Fruit fly (Drosophila melanogaster): ENCODE results near the gene CG13667.

The CG13667 gene

DNA sequence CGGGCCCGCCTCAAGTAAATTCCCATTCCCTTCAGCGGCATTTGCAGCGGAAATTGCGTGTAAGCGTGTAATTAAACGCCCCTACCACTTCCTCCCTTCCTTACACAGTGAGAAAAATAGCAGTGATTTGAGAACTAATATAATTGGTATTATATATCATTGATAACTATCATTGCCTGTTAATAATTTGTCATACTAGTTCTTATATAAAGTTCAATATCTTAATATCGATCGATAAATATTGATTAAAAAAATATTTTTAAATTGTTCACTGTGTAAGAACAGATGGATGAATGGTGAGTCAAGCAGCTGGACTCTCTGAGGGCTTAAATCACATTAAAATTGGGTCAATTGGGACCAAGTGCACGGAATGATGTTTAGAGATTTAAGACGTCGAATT lies 39.8 kb downstream of the CG13667 start:
- TF ChIP-seq pan (optimal IDR thresholded peaks at IDR 0.05) (no peak), usp (GFP tag; optimal IDR thresholded peaks at IDR 0.05) (no peak), EcR (GFP tag; optimal IDR thresholded peaks at IDR 0.05) (no peak), CG8478 (optimal IDR thresholded peaks at IDR 0.05) (no peak), Dll (optimal IDR thresholded peaks at IDR 0.05) (no peak), psq (optimal IDR thresholded peaks at IDR 0.05) (no peak)

DNA sequence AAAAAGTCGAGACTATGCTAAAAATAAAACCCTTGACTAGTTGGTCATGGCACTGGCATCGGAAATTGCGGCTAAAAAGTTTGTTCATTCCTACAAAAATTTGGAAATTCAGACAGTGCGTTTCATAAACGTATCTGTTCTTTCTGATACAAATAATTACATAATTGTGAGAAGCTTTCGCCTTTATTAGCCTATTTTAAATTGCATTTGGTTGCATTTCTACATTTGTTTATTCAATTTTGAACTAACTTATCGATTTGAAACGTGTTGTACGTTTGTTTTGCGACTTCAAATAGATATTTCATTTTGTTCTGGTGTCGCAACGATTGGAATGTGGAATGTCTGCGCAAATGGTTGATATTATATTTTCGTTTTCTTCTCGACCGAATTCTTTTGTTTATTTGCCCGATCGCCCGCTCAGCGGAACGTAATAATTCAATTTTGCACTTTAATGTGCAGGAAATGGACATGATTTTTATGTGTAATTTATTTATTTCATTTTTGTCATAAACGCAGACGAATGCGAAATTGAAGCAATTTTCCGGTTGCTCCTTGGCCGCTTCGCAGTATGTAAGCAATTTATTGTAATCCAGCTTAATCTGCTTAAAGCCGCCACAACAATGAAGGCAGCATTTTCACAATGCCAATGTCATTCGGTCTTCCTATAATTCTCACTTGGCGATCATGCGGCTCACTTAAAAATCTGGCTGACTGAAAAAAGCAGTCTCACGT lies 41.0 kb downstream of the CG13667 start:
- TF ChIP-seq EcR (GFP tag; optimal IDR thresholded peaks at IDR 0.05), result no peak
- no peak for TF ChIP-seq Dll (optimal IDR thresholded peaks at IDR 0.05)
- no peak for TF ChIP-seq pan (optimal IDR thresholded peaks at IDR 0.05)
- TF ChIP-seq CG8478 (optimal IDR thresholded peaks at IDR 0.05), result no peak
- no peak for TF ChIP-seq psq (optimal IDR thresholded peaks at IDR 0.05)
- no peak for TF ChIP-seq usp (GFP tag; optimal IDR thresholded peaks at IDR 0.05)

DNA sequence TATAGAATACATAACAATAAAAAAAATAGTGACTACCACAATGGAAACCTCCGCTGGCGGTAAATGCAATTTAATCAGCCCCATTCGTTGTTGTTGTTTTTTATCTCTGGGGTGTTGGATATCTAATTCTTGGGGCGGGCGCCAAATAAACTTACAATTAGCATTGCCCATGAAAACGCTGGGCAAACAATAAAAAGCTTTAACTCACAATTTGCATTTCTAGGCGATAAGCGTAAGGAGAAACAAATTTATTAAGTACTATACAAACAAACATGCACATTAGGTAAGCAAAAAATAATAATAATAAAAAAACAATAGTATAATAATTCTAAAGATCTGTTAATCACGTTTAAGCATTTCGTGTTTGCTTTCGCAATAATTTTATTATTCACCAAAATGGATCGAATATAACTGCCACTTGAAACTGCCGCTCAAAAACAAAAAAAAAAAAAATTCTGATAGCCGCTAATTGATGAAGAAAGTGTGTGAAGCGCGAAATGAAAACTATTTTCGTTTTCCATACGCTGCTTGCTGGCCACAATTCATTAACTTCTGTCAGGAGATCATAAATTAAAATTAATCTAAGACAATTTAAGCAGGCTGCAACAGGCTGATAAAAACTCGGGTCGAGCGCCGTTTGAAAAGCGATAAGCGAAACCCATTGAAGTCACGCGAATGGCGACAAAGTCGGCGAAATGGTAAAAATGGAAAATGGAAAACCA lies 42.7 kb downstream of the CG13667 start:
- TF ChIP-seq usp (GFP tag; optimal IDR thresholded peaks at IDR 0.05), result no peak
- TF ChIP-seq EcR (GFP tag; optimal IDR thresholded peaks at IDR 0.05), result no peak
- TF ChIP-seq psq (optimal IDR thresholded peaks at IDR 0.05), result no peak
- no peak for TF ChIP-seq pan (optimal IDR thresholded peaks at IDR 0.05)
- TF ChIP-seq CG8478 (optimal IDR thresholded peaks at IDR 0.05), result no peak
- no peak for TF ChIP-seq Dll (optimal IDR thresholded peaks at IDR 0.05)

DNA sequence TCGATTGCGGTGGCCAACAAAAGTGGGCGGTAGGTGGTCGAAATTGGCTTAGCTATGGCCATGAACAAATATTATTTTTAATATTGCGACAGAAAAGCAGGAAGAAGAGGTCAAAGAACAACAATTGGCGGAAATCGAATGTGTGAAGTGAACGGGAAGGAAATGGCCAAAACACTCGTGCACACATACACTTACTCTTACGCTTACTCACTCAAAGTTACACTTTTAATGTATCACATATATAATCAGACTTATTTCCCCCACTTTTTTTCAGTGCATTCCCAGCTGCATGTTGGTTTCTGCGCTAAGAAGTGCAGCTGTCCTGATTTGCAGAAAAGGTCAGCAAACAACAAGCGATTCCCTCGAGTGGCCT lies 43.2 kb downstream of the CG13667 start:
- TF ChIP-seq pan (optimal IDR thresholded peaks at IDR 0.05) (no peak), CG8478 (optimal IDR thresholded peaks at IDR 0.05) (no peak), Dll (optimal IDR thresholded peaks at IDR 0.05) (no peak), usp (GFP tag; optimal IDR thresholded peaks at IDR 0.05) (no peak), EcR (GFP tag; optimal IDR thresholded peaks at IDR 0.05) (no peak), psq (optimal IDR thresholded peaks at IDR 0.05) (no peak)

DNA sequence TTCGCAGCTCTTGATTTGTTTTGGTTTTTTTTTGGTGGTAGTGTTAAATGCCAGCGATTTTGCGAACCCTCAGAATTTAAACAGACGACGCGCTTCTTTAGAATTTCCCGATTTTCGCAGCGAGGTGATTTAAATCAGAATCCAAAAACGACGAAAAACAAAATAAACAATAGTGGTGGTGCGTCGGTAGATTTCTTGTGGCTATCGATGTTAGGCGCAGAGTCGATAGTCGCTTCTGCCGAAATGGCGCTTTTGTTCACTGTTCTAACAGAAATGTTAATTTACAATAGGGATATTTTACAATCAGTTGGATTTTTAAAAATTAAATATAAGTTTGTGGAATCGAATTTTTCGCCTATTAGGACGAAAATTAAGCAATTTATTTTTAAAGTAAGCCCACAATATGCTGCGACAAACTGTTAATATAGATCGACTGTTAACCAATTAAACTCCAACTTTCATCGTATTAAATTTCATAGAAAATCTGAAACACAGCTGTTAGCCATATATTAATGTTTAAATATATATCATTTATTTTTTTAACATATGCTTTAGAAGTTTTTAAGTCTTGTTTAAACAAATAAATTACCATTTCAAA lies 44.0 kb downstream of the CG13667 start, which contains the start of gene CG6983:
Gene CG6983, minus strand, starts transcription at position 176 of the 598 bp plus-strand sequence.
- TF ChIP-seq EcR (GFP tag; optimal IDR thresholded peaks at IDR 0.05) (no peak), CG8478 (optimal IDR thresholded peaks at IDR 0.05) (no peak), usp (GFP tag; optimal IDR thresholded peaks at IDR 0.05) (no peak), Dll (optimal IDR thresholded peaks at IDR 0.05) (no peak), pan (optimal IDR thresholded peaks at IDR 0.05) (no peak), psq (optimal IDR thresholded peaks at IDR 0.05) (no peak)

DNA sequence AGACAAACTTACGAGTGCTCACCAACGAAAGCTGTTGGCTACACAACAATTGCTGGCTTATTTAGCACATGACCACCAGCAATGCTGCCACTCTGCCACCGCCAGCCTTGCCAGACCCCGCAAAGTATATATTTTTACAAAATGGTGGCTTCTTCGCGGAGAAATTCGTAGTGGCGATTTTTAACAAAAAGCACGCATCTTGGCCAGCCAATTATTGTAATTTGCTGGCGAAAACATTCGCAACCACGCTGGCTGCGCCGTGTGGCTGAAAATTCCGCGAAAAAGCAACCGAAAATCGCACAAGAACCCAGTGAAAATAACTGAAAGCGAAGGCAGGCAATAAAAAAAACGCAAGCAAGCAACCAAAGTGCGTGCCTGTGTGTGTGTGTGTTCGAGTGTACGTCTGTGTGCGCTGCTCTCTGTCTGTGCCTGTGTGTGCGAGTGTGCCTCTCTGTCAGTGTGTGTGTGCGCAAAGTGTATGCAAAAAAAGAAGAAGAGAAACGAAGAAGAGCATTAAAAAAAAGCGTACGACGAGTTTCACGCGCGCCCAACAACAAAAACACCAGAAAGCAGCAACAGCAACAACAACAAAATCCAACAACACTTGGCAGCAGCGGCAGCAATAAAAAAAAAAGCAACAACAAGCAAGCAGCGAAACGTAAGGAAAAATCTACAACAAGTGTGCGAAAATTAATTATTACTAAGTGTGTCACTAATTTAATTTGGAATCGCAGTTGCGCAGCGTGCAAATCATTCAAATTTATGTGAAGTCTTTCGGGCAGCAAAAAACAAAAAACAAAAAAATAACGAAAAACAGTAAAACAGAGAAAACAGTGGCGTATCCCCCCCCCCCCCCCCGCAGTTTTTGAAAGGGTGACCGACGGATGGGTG lies 44.8 kb downstream of the CG13667 start, which contains the start of gene Gug:
Gene Gug, plus strand, starts transcription at position 123 of the 891 bp plus-strand sequence.
- no peak for TF ChIP-seq psq (optimal IDR thresholded peaks at IDR 0.05)
- no peak for TF ChIP-seq pan (optimal IDR thresholded peaks at IDR 0.05)
- no peak for TF ChIP-seq usp (GFP tag; optimal IDR thresholded peaks at IDR 0.05)
- TF ChIP-seq CG8478 (optimal IDR thresholded peaks at IDR 0.05), result no peak

DNA sequence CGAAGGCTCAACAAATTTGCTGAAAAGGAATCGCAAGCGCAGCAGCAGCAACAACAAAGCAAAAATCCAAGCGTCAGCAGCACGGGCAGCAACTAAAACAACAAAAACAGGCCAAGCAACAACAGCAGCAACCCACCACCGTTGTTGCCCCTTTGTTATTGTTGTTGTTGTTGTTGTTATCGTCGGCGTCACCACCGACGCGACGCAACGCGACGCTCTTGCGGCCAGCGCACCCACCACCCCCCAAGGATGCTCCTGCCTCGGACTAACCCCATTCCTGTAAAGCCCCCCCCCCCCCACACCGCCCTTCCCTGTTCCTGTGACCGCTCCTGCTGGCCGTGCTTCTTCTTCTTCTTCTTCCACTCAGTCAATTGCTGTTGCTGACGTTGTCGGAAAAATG lies 45.5 kb downstream of the CG13667 start:
- no peak for TF ChIP-seq pan (optimal IDR thresholded peaks at IDR 0.05)

DNA sequence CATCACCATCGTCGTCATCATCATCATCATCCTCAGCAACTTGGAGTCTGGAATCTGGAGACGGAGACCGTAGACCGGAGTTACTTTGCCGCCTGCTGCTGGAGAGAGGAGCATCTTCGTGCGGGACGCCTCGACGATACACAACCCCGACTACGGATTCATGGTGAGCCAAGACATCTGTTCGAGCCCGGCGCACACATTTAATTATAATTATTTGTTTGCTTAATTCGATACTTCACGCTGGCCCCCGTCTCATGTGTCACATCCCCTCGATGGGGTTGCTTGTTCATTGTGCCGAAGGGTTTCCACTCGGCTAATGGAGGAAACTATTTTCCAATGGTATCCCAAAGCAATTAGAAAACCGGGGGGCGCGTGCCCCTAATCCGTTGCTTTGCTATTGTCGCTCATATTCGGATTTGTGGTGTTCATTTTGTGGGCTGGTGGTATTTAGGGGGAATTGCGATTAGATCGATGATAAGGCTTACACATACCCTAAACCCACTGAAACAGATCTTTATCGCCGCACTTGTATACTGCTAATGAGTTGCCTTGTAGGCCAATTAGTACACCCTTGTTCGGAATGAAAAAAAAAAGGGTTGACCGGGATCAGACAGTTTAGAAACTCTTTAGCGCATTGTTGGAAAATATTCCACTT lies 46.8 kb downstream of the CG13667 start:
- TF ChIP-seq psq (optimal IDR thresholded peaks at IDR 0.05) (no peak), pan (optimal IDR thresholded peaks at IDR 0.05) (no peak), EcR (GFP tag; optimal IDR thresholded peaks at IDR 0.05) (no peak), usp (GFP tag; optimal IDR thresholded peaks at IDR 0.05) (no peak), CG8478 (optimal IDR thresholded peaks at IDR 0.05) (no peak), Dll (optimal IDR thresholded peaks at IDR 0.05) (no peak)

DNA sequence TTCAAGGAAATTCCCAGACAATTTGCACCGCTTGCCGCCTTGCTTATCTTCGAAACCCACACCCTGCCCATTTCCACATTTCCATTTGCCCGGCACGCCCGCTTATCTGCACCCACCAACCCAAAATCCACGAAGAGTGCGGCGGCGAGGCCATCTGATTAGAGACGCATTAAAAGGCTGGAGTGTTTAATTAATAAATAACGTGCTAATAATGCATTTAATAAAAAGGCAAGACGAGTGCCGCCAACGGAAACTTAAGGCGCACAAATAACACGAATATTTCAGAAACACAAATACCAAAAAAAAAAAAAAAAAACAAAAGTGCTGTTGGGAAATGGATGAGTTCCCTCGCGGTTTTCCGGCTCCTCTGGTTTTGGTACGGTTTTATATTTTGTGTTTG lies 47.7 kb downstream of the CG13667 start:
- TF ChIP-seq EcR (GFP tag; optimal IDR thresholded peaks at IDR 0.05) (no peak), CG8478 (optimal IDR thresholded peaks at IDR 0.05) (no peak), usp (GFP tag; optimal IDR thresholded peaks at IDR 0.05) (no peak), pan (optimal IDR thresholded peaks at IDR 0.05) (no peak)

DNA sequence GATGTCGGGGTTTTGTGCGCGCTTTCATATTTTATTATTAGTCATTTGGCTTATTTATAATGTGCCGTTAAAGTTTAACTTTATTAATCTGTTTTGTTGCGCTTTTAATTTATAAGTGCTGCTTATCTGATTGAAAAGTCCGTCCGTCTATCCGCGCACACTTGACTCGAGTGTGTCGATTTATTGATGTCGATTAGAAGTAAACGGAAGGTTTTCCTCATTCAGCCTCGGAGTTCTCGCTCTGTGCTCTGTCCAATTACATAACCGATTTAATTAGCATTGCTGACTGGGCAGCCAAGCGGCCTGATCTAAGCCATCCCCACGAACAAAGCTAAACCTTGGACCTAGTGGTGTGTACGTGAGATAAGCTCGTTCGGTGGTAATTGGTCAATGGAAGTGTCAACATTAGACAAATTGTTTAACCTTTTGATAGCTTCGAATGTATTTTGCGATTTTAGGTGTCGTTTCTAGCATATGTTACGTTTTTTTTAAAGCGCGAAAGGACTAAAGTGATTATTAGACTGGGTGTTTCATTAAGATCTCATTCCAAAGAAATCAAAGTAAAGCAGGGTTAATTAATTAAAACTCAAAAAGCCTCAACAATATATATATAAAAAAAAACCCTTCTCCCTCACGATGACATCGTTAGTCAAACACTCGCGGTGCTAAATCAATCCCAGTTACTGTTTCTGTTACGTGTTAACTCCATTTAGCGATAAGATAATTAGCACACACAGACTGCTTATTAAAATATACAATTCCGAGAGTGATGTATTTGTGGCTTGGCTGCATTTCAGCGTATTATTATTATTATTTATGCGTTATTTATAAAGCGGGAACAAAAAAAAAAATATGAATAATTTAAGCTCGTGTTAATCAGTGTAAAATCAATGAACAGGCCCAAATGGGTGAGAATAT lies 48.4 kb downstream of the CG13667 start:
- TF ChIP-seq psq (optimal IDR thresholded peaks at IDR 0.05) (no peak), CG8478 (optimal IDR thresholded peaks at IDR 0.05) (no peak), Dll (optimal IDR thresholded peaks at IDR 0.05) (no peak), usp (GFP tag; optimal IDR thresholded peaks at IDR 0.05) (no peak), EcR (GFP tag; optimal IDR thresholded peaks at IDR 0.05) (no peak), pan (optimal IDR thresholded peaks at IDR 0.05) (no peak)

All from whole organism.